Fruit fly (Drosophila melanogaster): Measurements from ENCODE around the gene X11L.

- no peak for TF ChIP-seq Hr78 (GFP tag; optimal IDR thresholded peaks at IDR 0.05)
- no peak for TF ChIP-seq GATAd (GFP tag; optimal IDR thresholded peaks at IDR 0.05)
- TF ChIP-seq jim (GFP tag; optimal IDR thresholded peaks at IDR 0.05), result no peak
- TF ChIP-seq h (GFP tag; optimal IDR thresholded peaks at IDR 0.05), result no peak
- no peak for TF ChIP-seq Sp1 (GFP tag; optimal IDR thresholded peaks at IDR 0.05)
- no peak for TF ChIP-seq tai (GFP tag; optimal IDR thresholded peaks at IDR 0.05)
- no peak for TF ChIP-seq Abd-B (GFP tag; optimal IDR thresholded peaks at IDR 0.05)
- no peak for TF ChIP-seq Dfd (GFP tag; optimal IDR thresholded peaks at IDR 0.05)
- no peak for TF ChIP-seq Myc (optimal IDR thresholded peaks at IDR 0.05)
- no peak for TF ChIP-seq lola (GFP tag; optimal IDR thresholded peaks at IDR 0.05)
- no peak for TF ChIP-seq OdsH (GFP tag; optimal IDR thresholded peaks at IDR 0.05)
Measured at dm6 chrX:17582650-17583049, 16.8 kb upstream of the X11L start.
